Worm (Caenorhabditis elegans) whole organism, mixed stage, embryonic: ENCODE results near the gene mdt-20.

Source experiments
- ces-1 ChIP-seq: fragments of 150-350 bp; optimal IDR thresholded peaks from 2 replicates; lab custom pipeline; 2014; ENCODE audit warnings: missing biosample characterization, missing genetic modification reagents, missing genetic modification characterization
- elt-1 ChIP-seq: sonication (generic microtip); optimal IDR thresholded peaks from 2 replicates; lab custom pipeline; 2017; ENCODE audit warnings: missing genetic modification characterization, mild to moderate bottlenecking, missing compliant biosample characterization, antibody characterized with exemption, moderate library complexity, borderline replicate concordance; ENCODE audit not compliant: insufficient read depth
- lin-13 ChIP-seq: fragments of 150-350 bp; optimal IDR thresholded peaks from 2 replicates; lab custom pipeline; 2014; ENCODE audit warnings: missing biosample characterization, missing genetic modification characterization
- lin-32 ChIP-seq: fragments of 200-800 bp; sonication (Bioruptor generic); optimal IDR thresholded peaks from 2 replicates; lab custom pipeline; 2018; ENCODE audit warnings: mild to moderate bottlenecking, missing genetic modification characterization, missing compliant biosample characterization
- mab-5 ChIP-seq: fragments of 150-350 bp; optimal IDR thresholded peaks from 2 replicates; lab custom pipeline; 2014; ENCODE audit warnings: missing biosample characterization, missing genetic modification characterization
- nhr-12 ChIP-seq: fragments of 150-350 bp; optimal IDR thresholded peaks from 2 replicates; lab custom pipeline; 2014; ENCODE audit warnings: missing biosample characterization, missing genetic modification characterization
- nhr-237 ChIP-seq: fragments of 150-350 bp; optimal IDR thresholded peaks from 2 replicates; lab custom pipeline; 2014; ENCODE audit warnings: missing biosample characterization, missing genetic modification characterization
- pha-4 ChIP-seq: fragments of 150-350 bp; optimal IDR thresholded peaks from 2 replicates; lab custom pipeline; 2018; ENCODE audit warnings: missing biosample characterization, missing genetic modification reagents, missing genetic modification characterization
- snpc-4 ChIP-seq: fragments of 150-350 bp; optimal IDR thresholded peaks from 2 replicates; lab custom pipeline; 2014; ENCODE audit warnings: missing biosample characterization, missing genetic modification characterization
- tbx-8 ChIP-seq: fragments of 200-800 bp; sonication (Bioruptor generic); optimal IDR thresholded peaks from 2 replicates; lab custom pipeline; 2018; ENCODE audit warnings: mild to moderate bottlenecking, missing genetic modification characterization, moderate library complexity, missing compliant biosample characterization
- zip-8 ChIP-seq: fragments of 150-350 bp; optimal IDR thresholded peaks from 2 replicates; lab custom pipeline; 2014; ENCODE audit warnings: missing biosample characterization, missing genetic modification characterization
- ztf-11 ChIP-seq: fragments of 150-350 bp; optimal IDR thresholded peaks from 2 replicates; lab custom pipeline; 2014; ENCODE audit warnings: missing biosample characterization, missing genetic modification characterization

DNA sequence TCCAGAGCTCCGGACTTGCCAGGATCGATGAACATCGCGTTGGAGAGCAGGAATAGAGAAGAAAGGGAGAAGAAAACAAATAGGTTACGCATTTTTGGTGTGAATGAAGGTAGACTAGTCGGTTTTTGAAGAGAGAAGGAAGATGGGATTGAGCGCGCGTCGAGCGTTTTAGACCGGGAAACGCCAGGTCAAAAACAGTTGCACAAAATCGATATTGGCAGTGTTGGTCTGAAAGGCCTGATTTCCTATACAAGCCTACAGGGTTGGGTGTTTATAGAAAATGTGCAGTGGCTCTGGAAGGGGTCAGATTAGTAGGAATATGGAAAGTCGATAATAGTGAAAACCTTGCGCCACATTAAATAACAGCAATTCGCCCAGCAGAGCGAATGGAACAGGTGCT is 17.3 kb downstream of the mdt-20 start, which contains the start of gene dsl-2:
- TF ChIP-seq ces-1 (GFP tag; lab: Kevin White, UChicago) = no peak
- no peak for TF ChIP-seq snpc-4
- TF ChIP-seq ztf-11 (tag; lab: Kevin White, UChicago) = no peak
- TF ChIP-seq elt-1 (tag; lab: Kevin White, UChicago) = no peak
- no peak for TF ChIP-seq mab-5 (tag; lab: Kevin White, UChicago)
- TF ChIP-seq lin-32 (GFP tag; lab: Kevin White, UChicago) = no peak
- no peak for TF ChIP-seq pha-4 (tag; lab: Kevin White, UChicago)
- no peak for TF ChIP-seq lin-13 (tag; lab: Kevin White, UChicago)
- TF ChIP-seq nhr-237 (tag; lab: Kevin White, UChicago) = no peak
- no peak for TF ChIP-seq zip-8 (tag; lab: Kevin White, UChicago)
- TF ChIP-seq tbx-8 (GFP tag; lab: Kevin White, UChicago) = no peak
- TF ChIP-seq nhr-12 = no peak
